Worm (Caenorhabditis elegans): ENCODE data around the gene spds-1.

- no peak for TF ChIP-seq him-1 (tag; optimal IDR thresholded peaks at IDR 0.05)
- TF ChIP-seq W03F9.2 (tag; optimal IDR thresholded peaks at IDR 0.05) = no peak
- no peak for TF ChIP-seq dao-5 (tag; optimal IDR thresholded peaks at IDR 0.05)
Observed at ce11 chrII:12805161-12805560, 1.5 kb upstream of the spds-1 start, which contains the start of the genes Y46G5A.18 and Y46G5A.47.

All from whole organism, L4/young adult.